Worm (Caenorhabditis elegans) whole organism, L3 larva: ENCODE results near the gene F52H2.15.

Experiments
- ZK546.5 ChIP-seq: sonication (generic microtip); optimal IDR thresholded peaks from 2 replicates; lab custom pipeline; 2017; ENCODE audit warnings: missing biosample characterization, missing genetic modification characterization
- ceh-16 ChIP-seq: sonication (generic microtip); optimal IDR thresholded peaks from 2 replicates; lab custom pipeline; 2017; ENCODE audit warnings: missing biosample characterization, missing genetic modification characterization
- ceh-82 ChIP-seq: fragments of 150-350 bp; optimal IDR thresholded peaks from 2 replicates; lab custom pipeline; 2014; ENCODE audit warnings: missing biosample characterization, missing genetic modification characterization
- ceh-9 ChIP-seq: sonication (generic microtip); optimal IDR thresholded peaks from 2 replicates; lab custom pipeline; 2018; ENCODE audit warnings: missing biosample characterization, missing genetic modification characterization
- daf-12 ChIP-seq: fragments of 150-350 bp; optimal IDR thresholded peaks from 2 replicates; lab custom pipeline; 2014; ENCODE audit warnings: missing biosample characterization, missing genetic modification reagents, missing genetic modification characterization
- egl-5 ChIP-seq: fragments of 150-350 bp; optimal IDR thresholded peaks from 2 replicates; lab custom pipeline; 2017; ENCODE audit warnings: missing biosample characterization, missing genetic modification reagents, missing genetic modification characterization, inconsistent platforms
- elt-1 ChIP-seq: fragments of 150-350 bp; optimal IDR thresholded peaks from 2 replicates; lab custom pipeline; 2014; ENCODE audit warnings: missing biosample characterization, missing genetic modification characterization
- elt-2 ChIP-seq: sonication (generic microtip); optimal IDR thresholded peaks from 2 replicates; lab custom pipeline; 2016; ENCODE audit warnings: missing genetic modification reagents, mild to moderate bottlenecking, missing genetic modification characterization, missing compliant biosample characterization
- fkh-10 ChIP-seq: sonication (generic microtip); optimal IDR thresholded peaks from 2 replicates; lab custom pipeline; 2017; ENCODE audit warnings: missing biosample characterization, missing genetic modification reagents, missing genetic modification characterization
- hmg-11 ChIP-seq: sonication (generic microtip); optimal IDR thresholded peaks from 2 replicates; lab custom pipeline; 2016; ENCODE audit warnings: missing genetic modification characterization, missing compliant biosample characterization
- jun-1 ChIP-seq: fragments of 150-350 bp; optimal IDR thresholded peaks from 2 replicates; lab custom pipeline; 2014; ENCODE audit warnings: missing biosample characterization, missing genetic modification reagents, missing genetic modification characterization
- lin-15B ChIP-seq: fragments of 150-350 bp; optimal IDR thresholded peaks from 2 replicates; lab custom pipeline; 2014; ENCODE audit warnings: missing biosample characterization, missing genetic modification characterization
- lin-39 ChIP-seq: fragments of 150-350 bp; optimal IDR thresholded peaks from 2 replicates; lab custom pipeline; 2018; ENCODE audit warnings: missing biosample characterization, missing genetic modification reagents, missing genetic modification characterization
- mdl-1 ChIP-seq: fragments of 150-350 bp; optimal IDR thresholded peaks from 2 replicates; lab custom pipeline; 2014; ENCODE audit warnings: missing biosample characterization, missing genetic modification characterization
- nfya-1 ChIP-seq: sonication (generic microtip); optimal IDR thresholded peaks from 2 replicates; lab custom pipeline; 2017; ENCODE audit warnings: missing genetic modification characterization, mild to moderate bottlenecking, missing compliant biosample characterization, antibody characterized with exemption, moderate library complexity; ENCODE audit not compliant: insufficient read depth
- nhr-11 ChIP-seq: fragments of 150-350 bp; optimal IDR thresholded peaks from 2 replicates; lab custom pipeline; 2014; ENCODE audit warnings: missing biosample characterization, missing genetic modification characterization
- nhr-12 ChIP-seq: fragments of 150-350 bp; optimal IDR thresholded peaks from 2 replicates; lab custom pipeline; 2014; ENCODE audit warnings: missing biosample characterization, missing genetic modification characterization
- nhr-23 ChIP-seq: fragments of 150-350 bp; optimal IDR thresholded peaks from 2 replicates; lab custom pipeline; 2014; ENCODE audit warnings: missing biosample characterization, missing genetic modification reagents, missing genetic modification characterization
- nhr-28 ChIP-seq: fragments of 150-350 bp; optimal IDR thresholded peaks from 2 replicates; lab custom pipeline; 2014; ENCODE audit warnings: missing biosample characterization, missing genetic modification characterization
- nhr-43 ChIP-seq: sonication (generic microtip); optimal IDR thresholded peaks from 2 replicates; lab custom pipeline; 2016; ENCODE audit warnings: mild to moderate bottlenecking, missing genetic modification characterization, missing compliant biosample characterization; ENCODE audit not compliant: poor library complexity, severe bottlenecking
- nhr-67 ChIP-seq: fragments of 150-350 bp; optimal IDR thresholded peaks from 2 replicates; lab custom pipeline; 2014; ENCODE audit warnings: missing biosample characterization, missing genetic modification characterization
- nhr-76 ChIP-seq: fragments of 150-350 bp; sonication (generic microtip); optimal IDR thresholded peaks from 5 replicates; lab custom pipeline; 2014; ENCODE audit warnings: missing biosample characterization, missing genetic modification characterization
- nhr-77 ChIP-seq: fragments of 150-350 bp; optimal IDR thresholded peaks from 2 replicates; lab custom pipeline; 2014; ENCODE audit warnings: missing biosample characterization, missing genetic modification characterization
- pha-4 ChIP-seq: fragments of 150-350 bp; optimal IDR thresholded peaks from 2 replicates; lab custom pipeline; 2014; ENCODE audit warnings: missing biosample characterization, missing genetic modification reagents, missing genetic modification characterization
- pqm-1 ChIP-seq: fragments of 150-350 bp; optimal IDR thresholded peaks from 2 replicates; lab custom pipeline; 2017; ENCODE audit warnings: missing biosample characterization, missing genetic modification characterization, inconsistent platforms
- sea-2 ChIP-seq: fragments of 150-350 bp; sonication (generic microtip); optimal IDR thresholded peaks from 4 replicates; lab custom pipeline; 2014; ENCODE audit warnings: missing biosample characterization, missing genetic modification reagents, missing genetic modification characterization
- skn-1 ChIP-seq: fragments of 150-350 bp; optimal IDR thresholded peaks from 2 replicates; lab custom pipeline; 2014; ENCODE audit warnings: missing biosample characterization, missing genetic modification characterization
- snpc-4 ChIP-seq: fragments of 150-350 bp; optimal IDR thresholded peaks from 2 replicates; lab custom pipeline; 2014; ENCODE audit warnings: missing biosample characterization, missing genetic modification characterization
- tbx-2 ChIP-seq: sonication (generic microtip); optimal IDR thresholded peaks from 2 replicates; lab custom pipeline; 2016; ENCODE audit warnings: mild to moderate bottlenecking, missing genetic modification characterization, missing compliant biosample characterization
- unc-62 ChIP-seq: fragments of 150-350 bp; sonication (generic microtip); optimal IDR thresholded peaks from 4 replicates; lab custom pipeline; 2014; ENCODE audit warnings: missing biosample characterization, missing genetic modification reagents, missing genetic modification characterization
- zag-1 ChIP-seq: fragments of 150-350 bp; optimal IDR thresholded peaks from 2 replicates; lab custom pipeline; 2014; ENCODE audit warnings: missing biosample characterization, missing genetic modification characterization
- ztf-11 ChIP-seq: fragments of 150-350 bp; optimal IDR thresholded peaks from 2 replicates; lab custom pipeline; 2014; ENCODE audit warnings: missing biosample characterization, missing genetic modification characterization
- ztf-4 ChIP-seq: fragments of 150-350 bp; optimal IDR thresholded peaks from 2 replicates; lab custom pipeline; 2014; ENCODE audit warnings: missing biosample characterization, missing genetic modification characterization

Gene F52H2.15

ce11 chrX:2536246-2536772, 28.8 kb upstream of the F52H2.15 start (continued):
- peak; percentile 66 for TF ChIP-seq fkh-10 (GFP tag; lab: Kevin White, UChicago)
- TF ChIP-seq sea-2: no peak
- peak; percentile 70 for TF ChIP-seq egl-5 (tag; lab: Kevin White, UChicago)
- TF ChIP-seq nhr-76: no peak
- peak; percentile 79 for TF ChIP-seq nhr-23 (tag; lab: Kevin White, UChicago)
- peak; percentile 63 for TF ChIP-seq ceh-82 (tag; lab: Kevin White, UChicago)
- TF ChIP-seq pqm-1: no peak
- peak; percentile 37 for TF ChIP-seq jun-1
- no peak for TF ChIP-seq ceh-16 (tag; lab: Kevin White, UChicago)

DNA sequence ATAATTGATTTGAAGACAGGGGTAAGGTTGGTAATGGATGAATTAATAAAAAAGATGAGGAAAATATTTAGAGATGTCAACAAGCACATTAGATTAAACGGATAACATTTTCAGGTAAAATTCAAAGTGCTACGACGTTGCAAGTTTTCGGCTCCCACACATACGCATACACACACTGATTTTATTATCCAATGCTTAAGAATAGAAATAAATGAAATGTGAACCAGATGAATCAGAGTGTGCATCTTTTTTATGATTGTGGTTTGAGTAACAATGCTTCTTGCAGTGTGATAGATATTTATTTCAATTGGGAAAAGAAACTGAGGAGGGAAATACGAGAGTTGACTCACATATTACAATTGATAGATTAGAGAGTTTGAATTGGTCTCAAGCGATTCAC, 26.4 kb upstream of the F52H2.15 start:
- TF ChIP-seq mdl-1 (tag; lab: Kevin White, UChicago) (no peak), nhr-28 (tag; lab: Kevin White, UChicago) (no peak), snpc-4 (tag; lab: Kevin White, UChicago) (no peak), ZK546.5 (tag; lab: Kevin White, UChicago) (no peak), elt-1 (tag; lab: Kevin White, UChicago) (no peak), ztf-4 (no peak), daf-12 (no peak), nhr-11 (tag; lab: Kevin White, UChicago) (no peak), nhr-12 (tag; lab: Kevin White, UChicago) (no peak), sea-2 (no peak), nhr-77 (tag; lab: Kevin White, UChicago) (no peak), ceh-16 (tag; lab: Kevin White, UChicago) (no peak), hmg-11 (tag; lab: Kevin White, UChicago) (no peak), tbx-2 (tag; lab: Kevin White, UChicago) (no peak), elt-2 (tag; lab: Kevin White, UChicago) (no peak), nhr-67 (no peak), lin-39 (no peak)
- TF ChIP-seq, all 47 proteins: peak for 0

DNA sequence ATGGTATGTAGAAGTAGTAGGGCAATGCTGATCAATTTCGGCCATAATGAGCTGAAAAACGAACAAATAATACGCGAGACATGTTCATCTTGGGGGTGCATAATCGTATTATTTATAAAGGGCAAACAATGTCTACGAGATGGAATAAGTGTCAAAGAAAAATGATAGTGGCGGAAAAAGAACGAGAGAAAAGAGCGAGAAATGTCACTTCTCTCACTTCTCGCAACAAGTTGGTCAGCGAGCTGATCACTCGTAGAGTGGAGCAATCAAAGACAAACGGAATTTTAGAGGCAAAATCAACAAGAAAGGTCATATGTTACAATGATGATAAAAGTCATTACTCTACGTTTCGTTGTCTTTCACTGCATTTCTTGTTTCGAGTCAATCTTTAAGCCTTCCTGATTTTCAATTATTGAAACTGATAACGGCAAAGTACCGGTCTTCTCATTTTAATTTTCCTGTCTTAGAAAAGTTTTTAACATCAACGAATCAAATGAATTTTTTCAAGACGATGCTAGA, 24.1 kb upstream of the F52H2.15 start, which contains the start of gene F52H2.3:
TSS of gene F52H2.3 (minus strand) at position 51 of the 519 bp plus-strand sequence.
- peak; percentile 84 for TF ChIP-seq elt-2 (tag; lab: Kevin White, UChicago)
- TF ChIP-seq pha-4: peak; percentile 79
- TF ChIP-seq pqm-1: peak; percentile 52
- TF ChIP-seq ceh-82 (tag; lab: Kevin White, UChicago): no peak
- TF ChIP-seq jun-1: no peak
- no peak for TF ChIP-seq nfya-1 (tag; lab: Kevin White, UChicago)

ce11 chrX:2543353-2543752, 21.8 kb upstream of the F52H2.15 start:
- TF ChIP-seq elt-2 (tag; lab: Kevin White, UChicago): peak; percentile 59
- TF ChIP-seq unc-62 (GFP tag; lab: Kevin White, UChicago): no peak
- peak; percentile 10 for TF ChIP-seq nfya-1 (tag; lab: Kevin White, UChicago)
- peak; percentile 22 for TF ChIP-seq pqm-1

DNA sequence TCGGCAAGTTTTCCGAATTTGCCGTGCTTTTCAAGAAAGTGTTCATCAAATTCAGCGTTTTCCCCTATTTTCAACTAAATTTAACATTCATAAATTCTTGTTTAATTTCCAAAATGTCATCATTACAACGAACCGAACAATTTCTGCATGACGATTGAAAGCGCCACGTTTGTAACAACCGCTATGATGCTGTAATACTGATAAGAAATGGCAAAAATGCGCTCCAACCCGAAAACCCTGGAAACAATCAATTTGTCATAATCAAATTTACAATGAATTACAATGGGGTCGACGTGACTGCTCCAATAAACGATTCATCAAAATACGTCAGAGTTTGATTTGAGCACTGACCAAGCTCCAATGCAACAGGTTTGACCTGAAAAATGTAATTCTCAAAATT, 20.5 kb upstream of the F52H2.15 start:
- TF ChIP-seq pqm-1: peak; percentile 78
- TF ChIP-seq snpc-4 (tag; lab: Kevin White, UChicago): no peak
- peak; percentile 79 for TF ChIP-seq elt-2 (tag; lab: Kevin White, UChicago)
- peak; percentile 21 for TF ChIP-seq pha-4
- peak; percentile 37 for TF ChIP-seq skn-1 (tag; lab: Kevin White, UChicago)

DNA sequence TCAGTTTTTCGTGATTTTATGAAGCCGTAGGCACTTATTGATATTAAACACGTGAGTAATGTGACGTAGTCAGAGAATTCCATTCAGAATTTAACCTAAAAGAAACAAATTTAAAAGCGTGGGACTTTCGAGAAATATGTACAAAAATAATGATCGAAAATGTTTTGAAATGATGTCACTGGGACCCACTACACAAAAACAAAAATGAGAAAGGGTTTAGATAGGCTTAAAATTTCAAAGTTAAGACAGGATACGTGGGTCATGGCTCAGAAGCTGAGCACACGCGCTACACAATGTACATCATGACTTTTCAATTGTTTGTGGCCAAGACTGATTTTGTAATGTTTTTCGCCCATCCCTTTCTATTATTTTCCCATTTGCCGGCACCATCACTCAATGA, 16.3 kb upstream of the F52H2.15 start, which contains the start of gene smvt-1:
TSS of gene smvt-1 (minus strand) at position 101 of the 400 bp plus-strand sequence.
- TF ChIP-seq nhr-11 (tag; lab: Kevin White, UChicago): no peak
- no peak for TF ChIP-seq lin-15B (tag; lab: Kevin White, UChicago)
- TF ChIP-seq nhr-43 (tag; lab: Kevin White, UChicago): no peak
- no peak for TF ChIP-seq daf-12
- TF ChIP-seq pqm-1: no peak
- TF ChIP-seq zag-1 (tag; lab: Kevin White, UChicago): no peak
- TF ChIP-seq nhr-23 (tag; lab: Kevin White, UChicago): no peak
- no peak for TF ChIP-seq ceh-9
- no peak for TF ChIP-seq elt-2 (tag; lab: Kevin White, UChicago)
- TF ChIP-seq ztf-11: no peak
